Worm (Caenorhabditis elegans) whole organism, early embryonic: ENCODE data around the gene C14B1.2.

Experiments
- ama-1 ChIP-seq: fragments of 150-350 bp; optimal IDR thresholded peaks from 2 replicates; lab custom pipeline; 2014
- ceh-13 ChIP-seq: fragments of 200-800 bp; sonication (Bioruptor generic); optimal IDR thresholded peaks from 2 replicates; lab custom pipeline; 2018; ENCODE audit warnings: mild to moderate bottlenecking, missing genetic modification characterization, missing compliant biosample characterization
- ceh-36 ChIP-seq: sonication (generic microtip); optimal IDR thresholded peaks from 2 replicates; lab custom pipeline; 2016; ENCODE audit warnings: missing genetic modification characterization, inconsistent platforms, missing compliant biosample characterization
- ets-7 ChIP-seq: sonication (generic microtip); optimal IDR thresholded peaks from 2 replicates; lab custom pipeline; 2016; ENCODE audit warnings: missing genotype, missing genetic modification characterization, missing compliant biosample characterization
- hmbx-1 ChIP-seq: sonication (generic microtip); optimal IDR thresholded peaks from 2 replicates; lab custom pipeline; 2016; ENCODE audit warnings: mild to moderate bottlenecking, missing genetic modification characterization, missing compliant biosample characterization
- scrt-1 ChIP-seq: fragments of 200-800 bp; sonication (Bioruptor generic); IDR thresholded peaks from 2 replicates; pipeline ENCODE4 v1.3.6; 2022; ENCODE audit warnings: missing genetic modification characterization, missing compliant biosample characterization
- sea-1 ChIP-seq: fragments of 200-800 bp; sonication (Bioruptor generic); conservative IDR thresholded peaks from 2 replicates; pipeline ENCODE4 v1.3.6; 2022; ENCODE audit warnings: missing genetic modification characterization, missing compliant biosample characterization
- tbx-37 ChIP-seq: fragments of 200-800 bp; sonication (Bioruptor generic); conservative IDR thresholded peaks from 2 replicates; pipeline ENCODE4 v1.3.6; 2022; ENCODE audit warnings: missing genetic modification reagents, missing genetic modification characterization, missing compliant biosample characterization
- tra-4 ChIP-seq: sonication (generic microtip); optimal IDR thresholded peaks from 2 replicates; lab custom pipeline; 2017; ENCODE audit warnings: missing genetic modification characterization, missing compliant biosample characterization

DNA sequence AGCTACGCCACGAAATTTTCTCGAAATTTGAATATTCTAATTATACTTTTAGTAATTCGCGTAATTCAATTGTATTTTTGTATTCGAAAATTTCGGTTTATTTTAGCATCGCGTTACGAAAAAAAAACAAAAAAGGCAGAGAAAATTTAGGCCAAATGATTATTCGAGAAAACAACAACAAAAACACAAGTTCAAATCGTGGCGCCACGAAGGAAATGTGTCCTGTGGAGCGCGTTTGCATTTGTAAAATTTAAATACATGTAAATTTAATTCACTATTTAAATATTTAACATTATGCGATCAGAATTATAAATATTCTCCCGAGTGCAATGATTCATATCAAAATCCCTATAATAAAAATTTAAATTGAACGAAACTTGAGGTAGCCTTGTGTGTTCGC, 21.7 kb downstream of the C14B1.2 start:
- TF ChIP-seq ama-1 (lab: Kevin White, UChicago) (no peak), hmbx-1 (no peak), tbx-37 (GFP tag; lab: Robert Waterston, UW) (no peak), sea-1 (GFP tag; lab: Robert Waterston, UW) (no peak), ceh-36 (tag; lab: Kevin White, UChicago) (no peak), ets-7 (no peak), tra-4 (tag; lab: Kevin White, UChicago) (no peak), scrt-1 (no peak), ceh-13 (GFP tag; lab: Kevin White, UChicago) (no peak)
